Worm (Caenorhabditis elegans) whole organism, L3 larva: ENCODE results near the gene clec-266.
A peak's percentile ranks its signal among the peaks of the same experiment; 100 is the strongest.

Experiments
- ZK546.5 ChIP-seq: sonication (generic microtip); optimal IDR thresholded peaks from 2 replicates; lab custom pipeline; 2017; ENCODE audit warnings: missing biosample characterization, missing genetic modification characterization
- aly-2 ChIP-seq: fragments of 150-350 bp; optimal IDR thresholded peaks from 2 replicates; lab custom pipeline; 2014; ENCODE audit warnings: missing biosample characterization, missing genetic modification characterization
- ama-1 ChIP-seq: fragments of 150-350 bp; optimal IDR thresholded peaks from 2 replicates; lab custom pipeline; 2018
- ceh-16 ChIP-seq: sonication (generic microtip); optimal IDR thresholded peaks from 2 replicates; lab custom pipeline; 2017; ENCODE audit warnings: missing biosample characterization, missing genetic modification characterization
- ceh-28 ChIP-seq: fragments of 150-350 bp; optimal IDR thresholded peaks from 2 replicates; lab custom pipeline; 2014; ENCODE audit warnings: missing biosample characterization, missing genetic modification reagents, missing genetic modification characterization
- daf-12 ChIP-seq: fragments of 150-350 bp; optimal IDR thresholded peaks from 2 replicates; lab custom pipeline; 2014; ENCODE audit warnings: missing biosample characterization, missing genetic modification reagents, missing genetic modification characterization
- egl-27 ChIP-seq: sonication (generic microtip); optimal IDR thresholded peaks from 4 replicates; lab custom pipeline; 2017; ENCODE audit warnings: missing biosample characterization, missing genetic modification reagents, missing genetic modification characterization
- elt-1 ChIP-seq: fragments of 150-350 bp; optimal IDR thresholded peaks from 2 replicates; lab custom pipeline; 2014; ENCODE audit warnings: missing biosample characterization, missing genetic modification characterization
- elt-2 ChIP-seq: sonication (generic microtip); optimal IDR thresholded peaks from 2 replicates; lab custom pipeline; 2016; ENCODE audit warnings: missing genetic modification reagents, mild to moderate bottlenecking, missing genetic modification characterization, missing compliant biosample characterization
- elt-3 ChIP-seq, 3 experiments: fragments of 150-350 bp in 1 of 3; sonication (generic microtip) in 2 of 3; optimal IDR thresholded peaks; 2 replicates in 2 of 3; 4 replicates in 1 of 3; lab custom pipeline; 2014 to 2017; ENCODE audit warnings: missing biosample characterization in 3 of 3, missing genetic modification characterization in 3 of 3
- fkh-10 ChIP-seq: sonication (generic microtip); optimal IDR thresholded peaks from 2 replicates; lab custom pipeline; 2017; ENCODE audit warnings: missing biosample characterization, missing genetic modification reagents, missing genetic modification characterization
- fos-1 ChIP-seq: fragments of 150-350 bp; optimal IDR thresholded peaks from 2 replicates; lab custom pipeline; 2014; ENCODE audit warnings: missing biosample characterization, missing genetic modification characterization
- jun-1 ChIP-seq: fragments of 150-350 bp; optimal IDR thresholded peaks from 2 replicates; lab custom pipeline; 2014; ENCODE audit warnings: missing biosample characterization, missing genetic modification reagents, missing genetic modification characterization
- lin-15B ChIP-seq: fragments of 150-350 bp; optimal IDR thresholded peaks from 2 replicates; lab custom pipeline; 2014; ENCODE audit warnings: missing biosample characterization, missing genetic modification characterization
- lin-39 ChIP-seq: fragments of 150-350 bp; optimal IDR thresholded peaks from 2 replicates; lab custom pipeline; 2018; ENCODE audit warnings: missing biosample characterization, missing genetic modification reagents, missing genetic modification characterization
- lsy-12 ChIP-seq: sonication (generic microtip); optimal IDR thresholded peaks from 2 replicates; lab custom pipeline; 2016; ENCODE audit warnings: mild to moderate bottlenecking, missing genetic modification characterization, missing compliant biosample characterization
- mdl-1 ChIP-seq: fragments of 150-350 bp; optimal IDR thresholded peaks from 2 replicates; lab custom pipeline; 2014; ENCODE audit warnings: missing biosample characterization, missing genetic modification characterization
- mml-1 ChIP-seq: fragments of 150-350 bp; sonication (generic microtip); optimal IDR thresholded peaks from 3 replicates; lab custom pipeline; 2014; ENCODE audit warnings: missing biosample characterization, missing genetic modification characterization
- nfya-1 ChIP-seq: sonication (generic microtip); optimal IDR thresholded peaks from 2 replicates; lab custom pipeline; 2017; ENCODE audit warnings: missing genetic modification characterization, mild to moderate bottlenecking, missing compliant biosample characterization, antibody characterized with exemption, moderate library complexity; ENCODE audit not compliant: insufficient read depth
- nhr-11 ChIP-seq: fragments of 150-350 bp; optimal IDR thresholded peaks from 2 replicates; lab custom pipeline; 2014; ENCODE audit warnings: missing biosample characterization, missing genetic modification characterization
- nhr-23 ChIP-seq: fragments of 150-350 bp; optimal IDR thresholded peaks from 2 replicates; lab custom pipeline; 2014; ENCODE audit warnings: missing biosample characterization, missing genetic modification reagents, missing genetic modification characterization
- nhr-237 ChIP-seq: fragments of 150-350 bp; optimal IDR thresholded peaks from 2 replicates; lab custom pipeline; 2014; ENCODE audit warnings: missing biosample characterization, missing genetic modification characterization
- nhr-25 ChIP-seq: sonication (generic microtip); optimal IDR thresholded peaks from 2 replicates; lab custom pipeline; 2017; ENCODE audit warnings: missing biosample characterization, missing genetic modification characterization
- nhr-28 ChIP-seq: fragments of 150-350 bp; optimal IDR thresholded peaks from 2 replicates; lab custom pipeline; 2014; ENCODE audit warnings: missing biosample characterization, missing genetic modification characterization
- nhr-43 ChIP-seq: sonication (generic microtip); optimal IDR thresholded peaks from 2 replicates; lab custom pipeline; 2016; ENCODE audit warnings: mild to moderate bottlenecking, missing genetic modification characterization, missing compliant biosample characterization; ENCODE audit not compliant: poor library complexity, severe bottlenecking
- nhr-67 ChIP-seq: fragments of 150-350 bp; optimal IDR thresholded peaks from 2 replicates; lab custom pipeline; 2014; ENCODE audit warnings: missing biosample characterization, missing genetic modification characterization
- nhr-77 ChIP-seq: fragments of 150-350 bp; optimal IDR thresholded peaks from 2 replicates; lab custom pipeline; 2014; ENCODE audit warnings: missing biosample characterization, missing genetic modification characterization
- pha-4 ChIP-seq: fragments of 150-350 bp; optimal IDR thresholded peaks from 2 replicates; lab custom pipeline; 2014; ENCODE audit warnings: missing biosample characterization, missing genetic modification reagents, missing genetic modification characterization
- pqm-1 ChIP-seq: fragments of 150-350 bp; optimal IDR thresholded peaks from 2 replicates; lab custom pipeline; 2017; ENCODE audit warnings: missing biosample characterization, missing genetic modification characterization, inconsistent platforms
- snpc-4 ChIP-seq: fragments of 150-350 bp; optimal IDR thresholded peaks from 2 replicates; lab custom pipeline; 2014; ENCODE audit warnings: missing biosample characterization, missing genetic modification characterization
- tbx-2 ChIP-seq: sonication (generic microtip); optimal IDR thresholded peaks from 2 replicates; lab custom pipeline; 2016; ENCODE audit warnings: mild to moderate bottlenecking, missing genetic modification characterization, missing compliant biosample characterization
- unc-62 ChIP-seq: fragments of 150-350 bp; sonication (generic microtip); optimal IDR thresholded peaks from 4 replicates; lab custom pipeline; 2014; ENCODE audit warnings: missing biosample characterization, missing genetic modification reagents, missing genetic modification characterization
- zag-1 ChIP-seq: fragments of 150-350 bp; optimal IDR thresholded peaks from 2 replicates; lab custom pipeline; 2014; ENCODE audit warnings: missing biosample characterization, missing genetic modification characterization
- ztf-11 ChIP-seq: fragments of 150-350 bp; optimal IDR thresholded peaks from 2 replicates; lab custom pipeline; 2014; ENCODE audit warnings: missing biosample characterization, missing genetic modification characterization
- ztf-4 ChIP-seq: fragments of 150-350 bp; optimal IDR thresholded peaks from 2 replicates; lab custom pipeline; 2014; ENCODE audit warnings: missing biosample characterization, missing genetic modification characterization

The clec-266 gene

DNA sequence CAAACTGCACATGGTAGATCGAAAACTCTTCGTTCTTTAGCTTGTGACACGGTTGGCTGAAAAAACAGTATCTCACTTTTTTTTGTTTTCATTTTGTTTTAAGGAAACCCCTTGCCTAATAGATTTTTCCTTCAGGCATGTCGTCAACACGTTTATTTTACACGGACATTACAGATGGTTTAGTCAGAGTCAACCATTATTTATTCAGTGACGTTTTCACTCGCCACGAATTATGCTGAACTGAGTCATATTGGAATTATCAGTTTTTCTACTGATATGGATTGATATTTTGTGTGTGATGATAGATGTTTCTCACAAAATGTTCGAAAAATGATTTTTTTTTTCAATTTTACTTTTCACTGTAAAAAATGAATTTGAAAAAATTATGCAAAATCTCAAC lies 44.8 kb upstream of the clec-266 start:
- TF ChIP-seq nhr-77 (tag; lab: Kevin White, UChicago) (no peak), nhr-28 (tag; lab: Kevin White, UChicago) (no peak), pqm-1 (peak; percentile 57), snpc-4 (tag; lab: Kevin White, UChicago) (no peak), nhr-23 (tag; lab: Kevin White, UChicago) (no peak), tbx-2 (tag; lab: Kevin White, UChicago) (no peak), zag-1 (no peak), nfya-1 (tag; lab: Kevin White, UChicago) (no peak), ztf-4 (tag; lab: Kevin White, UChicago) (no peak), pha-4 (tag; lab: Kevin White, UChicago) (peak; percentile 27), mdl-1 (tag; lab: Kevin White, UChicago) (no peak), lin-39 (tag; lab: Kevin White, UChicago) (no peak), jun-1 (tag; lab: Kevin White, UChicago) (no peak), fos-1 (tag; lab: Kevin White, UChicago) (peak; percentile 42), elt-2 (peak; percentile 77), elt-1 (tag; lab: Kevin White, UChicago) (no peak), elt-3 (tag; optimal IDR thresholded peaks at IDR 0.05; lab: Kevin White, UChicago) (no peak), ztf-11 (no peak)

ce11 chrX:6665129-6665858 lies 42.6 kb upstream of the clec-266 start:
- TF ChIP-seq elt-2 (peak; percentile 72), pqm-1 (peak; percentile 53), nhr-237 (tag; lab: Kevin White, UChicago) (no peak), aly-2 (tag; lab: Kevin White, UChicago) (no peak), egl-27 (tag; lab: Kevin White, UChicago) (no peak), daf-12 (tag; lab: Kevin White, UChicago) (no peak), nfya-1 (tag; lab: Kevin White, UChicago) (peak; percentile 1), ZK546.5 (tag; lab: Kevin White, UChicago) (no peak), elt-1 (tag; lab: Kevin White, UChicago) (peak; percentile 68), mml-1 (no peak), nhr-25 (tag; lab: Kevin White, UChicago) (no peak), ceh-28 (tag; lab: Kevin White, UChicago) (no peak), pha-4 (tag; lab: Kevin White, UChicago) (no peak), ztf-11 (no peak)

DNA sequence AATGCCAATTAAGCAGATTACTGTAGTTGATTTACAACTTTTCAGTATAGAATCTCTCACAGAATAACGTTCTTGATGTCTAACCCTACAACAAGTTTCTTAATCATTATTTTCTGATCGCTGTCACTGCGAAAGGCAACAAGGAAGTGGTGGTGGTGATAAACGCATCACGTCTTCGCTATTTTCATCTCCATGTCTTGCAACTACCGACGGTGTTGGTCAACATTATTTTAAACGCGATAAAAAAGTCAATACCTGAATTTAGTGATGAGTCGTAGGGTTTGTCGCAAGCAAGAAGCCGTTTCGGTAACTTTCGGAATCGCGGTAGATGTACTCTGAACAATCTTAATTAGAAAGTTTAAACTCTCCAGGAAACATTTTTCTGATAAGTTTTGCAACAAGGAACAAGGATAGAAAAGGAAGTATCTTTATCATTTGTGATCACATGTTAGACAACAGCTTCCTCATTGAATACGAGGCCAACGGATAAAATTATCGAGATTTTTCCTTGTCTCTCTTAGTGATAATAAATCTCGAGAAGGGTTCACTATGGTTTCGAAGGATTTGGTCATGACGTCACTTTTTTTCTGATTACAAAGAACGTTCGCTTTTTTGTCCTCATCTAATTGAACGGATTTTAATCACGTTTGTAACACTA lies 41.2 kb upstream of the clec-266 start:
- TF ChIP-seq nfya-1 (tag; lab: Kevin White, UChicago) (no peak), tbx-2 (tag; lab: Kevin White, UChicago) (peak; percentile 27), pha-4 (tag; lab: Kevin White, UChicago) (no peak), ama-1 (lab: Kevin White, UChicago) (peak; percentile 1), nhr-23 (tag; lab: Kevin White, UChicago) (peak; percentile 95), egl-27 (tag; lab: Kevin White, UChicago) (peak; percentile 36), nhr-43 (peak; percentile 42)

ce11 chrX:6662267-6662666 lies 39.6 kb upstream of the clec-266 start:
- peak; percentile 50 for TF ChIP-seq elt-2
- TF ChIP-seq lsy-12 (tag; lab: Kevin White, UChicago), result no peak
- TF ChIP-seq, all 47 proteins: peak for 1

- TF ChIP-seq pha-4 (tag; lab: Kevin White, UChicago), result peak; percentile 7
- peak; percentile 60 for TF ChIP-seq elt-2
- no peak for TF ChIP-seq mdl-1 (tag; lab: Kevin White, UChicago)
- TF ChIP-seq pqm-1, result peak; percentile 40
Observed at ce11 chrX:6656770-6657169, 34.1 kb upstream of the clec-266 start.

DNA sequence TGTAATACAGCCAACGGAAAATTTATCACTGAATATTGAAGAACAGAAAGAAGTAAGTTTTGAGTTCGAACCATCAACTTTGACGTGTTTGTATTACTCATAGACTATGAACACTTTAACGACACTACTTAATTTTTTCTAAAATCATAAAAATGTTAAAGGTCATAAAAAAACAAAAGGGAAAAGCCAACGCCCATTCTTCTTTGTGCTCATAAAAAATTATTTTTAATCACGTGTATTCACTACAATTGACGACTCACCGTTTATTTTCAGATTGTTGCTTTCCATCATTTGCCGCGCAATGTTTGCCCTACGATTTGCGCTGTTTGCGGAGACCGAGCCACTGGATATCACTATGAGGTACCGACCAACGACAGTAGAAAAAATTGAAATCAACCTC lies 33.5 kb upstream of the clec-266 start:
- TF ChIP-seq ZK546.5 (tag; lab: Kevin White, UChicago), result no peak
- no peak for TF ChIP-seq nhr-77 (tag; lab: Kevin White, UChicago)
- no peak for TF ChIP-seq ceh-16 (tag; lab: Kevin White, UChicago)
- no peak for TF ChIP-seq snpc-4 (tag; lab: Kevin White, UChicago)
- TF ChIP-seq lin-15B, result no peak
- TF ChIP-seq pha-4 (tag; lab: Kevin White, UChicago), result peak; percentile 50
- TF ChIP-seq nhr-11 (tag; lab: Kevin White, UChicago), result no peak
- no peak for TF ChIP-seq nhr-67 (tag; lab: Kevin White, UChicago)
- TF ChIP-seq unc-62, result no peak
- TF ChIP-seq elt-2, result peak; percentile 16
- no peak for TF ChIP-seq nfya-1 (tag; lab: Kevin White, UChicago)
- no peak for TF ChIP-seq nhr-23 (tag; lab: Kevin White, UChicago)
- TF ChIP-seq pqm-1, result peak; percentile 60
- TF ChIP-seq nhr-28 (tag; lab: Kevin White, UChicago), result no peak
- no peak for TF ChIP-seq fkh-10 (GFP tag; lab: Kevin White, UChicago)
